Worm (Caenorhabditis elegans): ENCODE data around the gene zip-8.

- no peak for TF ChIP-seq bed-3 (GFP tag; optimal IDR thresholded peaks at IDR 0.05)
- TF ChIP-seq nhr-237 (tag; optimal IDR thresholded peaks at IDR 0.05) = no peak
- TF ChIP-seq lin-13 (tag; optimal IDR thresholded peaks at IDR 0.05) = no peak
- no peak for TF ChIP-seq ztf-11 (tag; optimal IDR thresholded peaks at IDR 0.05)
- TF ChIP-seq elt-1 (tag; optimal IDR thresholded peaks at IDR 0.05; ENCODE audit: borderline replicate concordance, insufficient read depth) = no peak
- no peak for TF ChIP-seq ceh-39 (tag; optimal IDR thresholded peaks at IDR 0.05)
- no peak for TF ChIP-seq pha-4 (tag; optimal IDR thresholded peaks at IDR 0.05)
- TF ChIP-seq unc-62 (GFP tag; optimal IDR thresholded peaks at IDR 0.05) = no peak
- TF ChIP-seq flh-1 (GFP tag; optimal IDR thresholded peaks at IDR 0.05) = no peak
- TF ChIP-seq sptf-1 (tag; optimal IDR thresholded peaks at IDR 0.05) = no peak
- TF ChIP-seq nhr-28 (tag; optimal IDR thresholded peaks at IDR 0.05) = no peak
- no peak for TF ChIP-seq blmp-1 (tag; optimal IDR thresholded peaks at IDR 0.05)
Observed at ce11 chrIII:6509301-6509700, 30.5 kb downstream of the zip-8 start.

Data from whole organism, mixed stage, embryonic.